Worm (Caenorhabditis elegans) whole organism, L4 larva: Measurements from ENCODE around the gene ceh-14.

ENCODE experiments used
- ZK546.5 ChIP-seq, 2 experiments: sonication (generic microtip); optimal IDR thresholded peaks; 2 replicates each; lab custom pipeline; 2017; ENCODE audit warnings: missing biosample characterization in 2 of 2, missing genetic modification characterization in 2 of 2
- dmd-8 ChIP-seq: fragments of 200-800 bp; sonication (Bioruptor generic); IDR thresholded peaks from 2 replicates; pipeline ENCODE4 v1.3.6; 2022; ENCODE audit warnings: missing genetic modification characterization, missing compliant biosample characterization
- duxl-1 ChIP-seq: sonication (generic microtip); optimal IDR thresholded peaks from 2 replicates; lab custom pipeline; 2016; ENCODE audit warnings: mild to moderate bottlenecking, missing genetic modification characterization, moderate library complexity, missing compliant biosample characterization; ENCODE audit not compliant: poor library complexity
- fkh-10 ChIP-seq: fragments of 150-350 bp; optimal IDR thresholded peaks from 2 replicates; lab custom pipeline; 2014; ENCODE audit warnings: missing biosample characterization, missing genetic modification reagents, missing genetic modification characterization
- mdt-29 ChIP-seq: fragments of 200-800 bp; sonication (Bioruptor generic); IDR thresholded peaks from 2 replicates; pipeline ENCODE4 v1.3.6; 2022; ENCODE audit warnings: missing genetic modification reagents, missing genetic modification characterization, missing compliant biosample characterization
- nhr-10 ChIP-seq: fragments of 150-350 bp; optimal IDR thresholded peaks from 2 replicates; lab custom pipeline; 2014; ENCODE audit warnings: missing biosample characterization, missing genetic modification characterization
- nhr-237 ChIP-seq: sonication (generic microtip); optimal IDR thresholded peaks from 2 replicates; lab custom pipeline; 2017; ENCODE audit warnings: missing biosample characterization, missing genetic modification characterization
- nhr-28 ChIP-seq: fragments of 150-350 bp; optimal IDR thresholded peaks from 2 replicates; lab custom pipeline; 2014; ENCODE audit warnings: missing biosample characterization, missing genetic modification characterization
- nhr-6 ChIP-seq: fragments of 150-350 bp; optimal IDR thresholded peaks from 2 replicates; lab custom pipeline; 2014; ENCODE audit warnings: missing biosample characterization, missing genetic modification characterization
- nhr-76 ChIP-seq: fragments of 150-350 bp; optimal IDR thresholded peaks from 2 replicates; lab custom pipeline; 2014; ENCODE audit warnings: missing biosample characterization, missing genetic modification characterization
- skn-1 ChIP-seq: fragments of 150-350 bp; optimal IDR thresholded peaks from 2 replicates; lab custom pipeline; 2014; ENCODE audit warnings: missing biosample characterization, missing genetic modification characterization
- snpc-4 ChIP-seq: fragments of 150-350 bp; optimal IDR thresholded peaks from 2 replicates; lab custom pipeline; 2014; ENCODE audit warnings: missing biosample characterization, missing genetic modification characterization
- unc-62 ChIP-seq, 3 experiments: fragments of 150-350 bp in 1 of 3; sonication (generic microtip); optimal IDR thresholded peaks in 2 of 3; peaks in 1 of 3; 1 replicate in 1 of 3; 2 replicates in 2 of 3; lab custom pipeline; 2014 to 2017; ENCODE audit warnings: missing biosample characterization in 3 of 3, missing genetic modification characterization in 3 of 3, missing genetic modification reagents in 3 of 3, missing genotype in 1 of 3
- zip-2 ChIP-seq: fragments of 150-350 bp; optimal IDR thresholded peaks from 2 replicates; lab custom pipeline; 2014; ENCODE audit warnings: missing biosample characterization, missing genetic modification characterization

- TF ChIP-seq nhr-6 (tag; lab: Kevin White, UChicago) (no peak), skn-1 (tag; lab: Kevin White, UChicago) (no peak), nhr-76 (no peak), nhr-28 (tag; lab: Kevin White, UChicago) (no peak), snpc-4 (tag; lab: Kevin White, UChicago) (no peak), nhr-10 (no peak), dmd-8 (GFP tag; lab: Robert Waterston, UW) (no peak), unc-62 (GFP tag; optimal IDR thresholded peaks at IDR 0.05 in 1 of 2; lab: Kevin White, UChicago) (no peak), unc-62 (tag; optimal IDR thresholded peaks at IDR 0.05; lab: Kevin White, UChicago) (no peak), ZK546.5 (tag; optimal IDR thresholded peaks at IDR 0.05; lab: Kevin White, UChicago) (no peak), duxl-1 (tag; lab: Kevin White, UChicago) (no peak), fkh-10 (no peak), zip-2 (tag; lab: Kevin White, UChicago) (no peak), mdt-29 (GFP tag; lab: Robert Waterston, UW) (no peak), nhr-237 (no peak)
These were observed 40.6 kb upstream of the ceh-14 start for ce11 chrX:7573172-7573571.
